Worm (Caenorhabditis elegans): Measurements from ENCODE around the gene irld-1.
A peak's percentile ranks its signal among the peaks of the same experiment; 100 is the strongest.

irld-1 gene

DNA sequence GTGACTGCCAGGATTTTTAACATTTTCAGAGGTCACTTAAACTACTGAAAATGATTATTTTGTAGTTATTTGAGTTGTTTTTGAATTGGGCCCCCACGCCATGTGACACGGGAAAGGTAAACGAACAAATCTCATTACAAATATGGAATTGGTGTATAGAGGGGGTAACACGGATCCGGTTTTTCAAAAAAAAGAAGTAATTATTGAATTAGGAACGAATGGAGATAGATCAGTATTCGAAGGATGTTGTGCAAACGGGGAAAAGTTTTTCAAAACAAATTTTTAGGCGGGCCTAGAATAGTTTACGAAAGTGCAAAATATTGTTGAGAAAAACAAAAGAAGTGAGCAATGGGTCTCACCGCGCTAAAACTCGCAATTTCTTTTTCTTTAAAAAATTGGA is 29.9 kb downstream of the irld-1 start, which contains the start of gene F32D1.11:
TSS of gene F32D1.11 (minus strand) at position 101 of the 400 bp plus-strand sequence.
- TF ChIP-seq hrde-1 (tag; optimal IDR thresholded peaks at IDR 0.05; ENCODE audit: borderline replicate concordance), result no peak
- TF ChIP-seq B0336.3 (GFP tag; IDR thresholded peaks at IDR 0.05), result no peak
- no peak for TF ChIP-seq snpc-4 (GFP tag; optimal IDR thresholded peaks at IDR 0.05)
- no peak for TF ChIP-seq snpc-4 (tag; optimal IDR thresholded peaks at IDR 0.05)
- TF ChIP-seq C06A6.2 (GFP tag; conservative IDR thresholded peaks at IDR 0.05), result no peak
- TF ChIP-seq F33H1.4 (GFP tag; IDR thresholded peaks at IDR 0.05), result no peak
- TF ChIP-seq rec-8 (tag; optimal IDR thresholded peaks at IDR 0.05), result no peak
- no peak for TF ChIP-seq Y67H2A.10 (GFP tag; conservative IDR thresholded peaks at IDR 0.05)

DNA sequence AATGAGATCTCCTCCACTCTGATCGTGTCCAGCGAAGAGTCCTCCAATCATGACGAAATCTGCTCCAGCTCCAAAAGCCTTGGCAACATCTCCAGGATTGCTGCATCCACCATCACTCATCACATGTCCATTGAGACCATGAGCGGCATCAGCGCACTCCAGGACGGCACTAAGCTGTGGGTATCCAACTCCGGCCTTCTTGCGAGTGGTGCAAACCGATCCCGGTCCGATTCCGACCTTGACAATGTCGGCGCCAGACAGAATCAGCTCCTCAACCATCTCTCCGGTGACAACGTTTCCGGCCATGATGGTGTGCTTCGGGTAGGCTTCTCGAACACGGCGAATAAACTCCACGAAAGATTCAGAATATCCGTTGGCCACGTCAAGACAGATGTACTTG is 34.0 kb downstream of the irld-1 start:
- TF ChIP-seq zfh-2 (GFP tag; conservative IDR thresholded peaks at IDR 0.05), result peak; percentile 68
- no peak for TF ChIP-seq akir-1 (GFP tag; optimal IDR thresholded peaks at IDR 0.05)
- no peak for TF ChIP-seq ztf-26 (tag; optimal IDR thresholded peaks at IDR 0.05)

DNA sequence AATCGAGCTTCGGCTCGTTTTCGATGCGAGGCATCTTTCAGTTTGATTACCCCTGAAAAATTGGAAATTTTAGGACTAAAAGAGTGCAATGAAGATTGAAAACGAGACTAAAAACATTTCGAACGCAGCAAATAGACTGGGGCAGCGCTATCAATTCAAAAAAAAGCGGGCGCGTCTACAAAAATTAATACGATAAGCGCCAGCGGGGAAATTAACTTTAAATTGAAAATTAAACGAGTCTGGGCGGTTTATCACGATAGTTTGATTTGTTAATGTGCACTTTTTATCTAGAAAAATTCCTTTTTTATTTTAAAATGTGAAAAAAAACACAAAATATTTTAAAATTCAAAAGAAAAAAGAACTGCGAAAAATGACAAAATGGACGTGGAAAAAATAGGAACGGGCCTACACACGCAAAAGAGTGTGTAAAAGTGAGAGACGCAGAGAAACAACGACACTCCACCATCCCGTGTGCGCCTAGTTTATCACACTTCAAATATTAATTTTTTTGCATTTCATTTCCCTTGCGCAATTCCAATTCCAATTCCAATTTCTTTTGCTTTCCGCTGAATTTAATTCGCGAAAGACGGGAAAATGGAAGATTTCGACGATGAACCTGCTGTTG is 34.9 kb downstream of the irld-1 start, which contains the start of the genes gmpr-1 and fipp-1:
TSS of gene gmpr-1 (minus strand) at position 75 of the 625 bp plus-strand sequence.
TSS of gene fipp-1 (plus strand) at position 499 of the 625 bp plus-strand sequence.
- TF ChIP-seq ztf-6 (GFP tag; IDR thresholded peaks at IDR 0.05) (no peak), nhr-80 (tag; optimal IDR thresholded peaks at IDR 0.05) (peak; percentile 47), hlh-12 (tag; optimal IDR thresholded peaks at IDR 0.05) (no peak), attf-6 (GFP tag; IDR thresholded peaks at IDR 0.05) (no peak), mes-4 (tag; optimal IDR thresholded peaks at IDR 0.05) (no peak), xnd-1 (tag; optimal IDR thresholded peaks at IDR 0.05) (peak; percentile 74), ekl-4 (GFP tag; IDR thresholded peaks at IDR 0.05) (no peak), madf-8 (GFP tag; conservative IDR thresholded peaks at IDR 0.05) (peak; percentile 85), F52B5.7 (tag; optimal IDR thresholded peaks at IDR 0.05) (no peak), bed-2 (GFP tag; IDR thresholded peaks at IDR 0.05) (no peak), B0019.2 (GFP tag; conservative IDR thresholded peaks at IDR 0.05) (no peak), ceh-91 (GFP tag; IDR thresholded peaks at IDR 0.05) (peak; percentile 60; the same call in 1 of the 2 replicates), madf-10 (tag; optimal IDR thresholded peaks at IDR 0.05) (no peak), zfh-2 (GFP tag; conservative IDR thresholded peaks at IDR 0.05) (no peak), chd-7 (tag; optimal IDR thresholded peaks at IDR 0.05) (no peak), C06A6.2 (GFP tag; conservative IDR thresholded peaks at IDR 0.05) (no peak), B0336.3 (GFP tag; IDR thresholded peaks at IDR 0.05) (no peak), hmg-1.2 (GFP tag; IDR thresholded peaks at IDR 0.05) (peak; percentile 99), snpc-1.3 (tag; optimal IDR thresholded peaks at IDR 0.05; ENCODE audit: insufficient read depth) (no peak), lin-26 (GFP tag; IDR thresholded peaks at IDR 0.05) (no peak), dox-1 (GFP tag; IDR thresholded peaks at IDR 0.05) (0 out of 2 replicates have a peak, but pooled peaks have one; percentile 42), unc-130 (GFP tag; optimal IDR thresholded peaks at IDR 0.05) (no peak), attf-5 (GFP tag; optimal IDR thresholded peaks at IDR 0.05) (no peak), cebp-2 (GFP tag; IDR thresholded peaks at IDR 0.05) (no peak), lir-1 (GFP tag; conservative IDR thresholded peaks at IDR 0.05) (no peak), sea-2 (GFP tag; IDR thresholded peaks at IDR 0.05) (no peak), snpc-4 (GFP tag; optimal IDR thresholded peaks at IDR 0.05) (no peak), snpc-4 (tag; optimal IDR thresholded peaks at IDR 0.05) (no peak), madf-3 (GFP tag; IDR thresholded peaks at IDR 0.05) (no peak), atf-7 (tag; optimal IDR thresholded peaks at IDR 0.05) (no peak), repo-1 (tag; optimal IDR thresholded peaks at IDR 0.05) (no peak), lag-1 (GFP tag; IDR thresholded peaks at IDR 0.05) (no peak), snpc-3.4 (tag; optimal IDR thresholded peaks at IDR 0.05) (peak; percentile 17), nhr-179 (tag; optimal IDR thresholded peaks at IDR 0.05) (no peak), nhr-27 (tag; optimal IDR thresholded peaks at IDR 0.05) (no peak), efl-1 (GFP tag; optimal IDR thresholded peaks at IDR 0.05) (peak; percentile 85), rec-8 (tag; optimal IDR thresholded peaks at IDR 0.05) (no peak), nhr-90 (tag; optimal IDR thresholded peaks at IDR 0.05) (no peak), dpff-1 (tag; optimal IDR thresholded peaks at IDR 0.05) (no peak)

All from whole organism, young adult.